Worm (Caenorhabditis elegans) whole organism, L3 larva: ENCODE data around the gene Y43C5A.4.

Experiments used
- aly-2 ChIP-seq: fragments of 150-350 bp; optimal IDR thresholded peaks from 2 replicates; lab custom pipeline; 2014; ENCODE audit warnings: missing biosample characterization, missing genetic modification characterization
- egl-27 ChIP-seq: sonication (generic microtip); optimal IDR thresholded peaks from 4 replicates; lab custom pipeline; 2017; ENCODE audit warnings: missing biosample characterization, missing genetic modification reagents, missing genetic modification characterization
- elt-1 ChIP-seq: fragments of 150-350 bp; optimal IDR thresholded peaks from 2 replicates; lab custom pipeline; 2014; ENCODE audit warnings: missing biosample characterization, missing genetic modification characterization
- elt-3 ChIP-seq, 3 experiments: fragments of 150-350 bp in 1 of 3; sonication (generic microtip) in 2 of 3; optimal IDR thresholded peaks; 2 replicates in 2 of 3; 4 replicates in 1 of 3; lab custom pipeline; 2014 to 2017; ENCODE audit warnings: missing biosample characterization in 3 of 3, missing genetic modification characterization in 3 of 3
- fkh-10 ChIP-seq: sonication (generic microtip); optimal IDR thresholded peaks from 2 replicates; lab custom pipeline; 2017; ENCODE audit warnings: missing biosample characterization, missing genetic modification reagents, missing genetic modification characterization
- nfya-1 ChIP-seq: sonication (generic microtip); optimal IDR thresholded peaks from 2 replicates; lab custom pipeline; 2017; ENCODE audit warnings: missing genetic modification characterization, mild to moderate bottlenecking, missing compliant biosample characterization, antibody characterized with exemption, moderate library complexity; ENCODE audit not compliant: insufficient read depth
- nhr-237 ChIP-seq: fragments of 150-350 bp; optimal IDR thresholded peaks from 2 replicates; lab custom pipeline; 2014; ENCODE audit warnings: missing biosample characterization, missing genetic modification characterization
- nhr-76 ChIP-seq: fragments of 150-350 bp; sonication (generic microtip); optimal IDR thresholded peaks from 5 replicates; lab custom pipeline; 2014; ENCODE audit warnings: missing biosample characterization, missing genetic modification characterization
- pha-4 ChIP-seq: fragments of 150-350 bp; optimal IDR thresholded peaks from 2 replicates; lab custom pipeline; 2014; ENCODE audit warnings: missing biosample characterization, missing genetic modification reagents, missing genetic modification characterization
- pqm-1 ChIP-seq: fragments of 150-350 bp; optimal IDR thresholded peaks from 2 replicates; lab custom pipeline; 2017; ENCODE audit warnings: missing biosample characterization, missing genetic modification characterization, inconsistent platforms
- sea-2 ChIP-seq: fragments of 150-350 bp; sonication (generic microtip); optimal IDR thresholded peaks from 4 replicates; lab custom pipeline; 2014; ENCODE audit warnings: missing biosample characterization, missing genetic modification reagents, missing genetic modification characterization
- skn-1 ChIP-seq: fragments of 150-350 bp; optimal IDR thresholded peaks from 2 replicates; lab custom pipeline; 2014; ENCODE audit warnings: missing biosample characterization, missing genetic modification characterization

ce11 chrIV:10310329-10310728 lies 32.5 kb downstream of the Y43C5A.4 start, which contains the start of gene R09E10.8:
- TF ChIP-seq aly-2 (no peak), elt-1 (tag; lab: Kevin White, UChicago) (no peak), fkh-10 (no peak), pha-4 (no peak), nfya-1 (tag; lab: Kevin White, UChicago) (no peak), egl-27 (no peak), sea-2 (no peak), pqm-1 (tag; lab: Kevin White, UChicago) (no peak), nhr-237 (no peak), nhr-76 (tag; lab: Kevin White, UChicago) (no peak), skn-1 (tag; lab: Kevin White, UChicago) (no peak), elt-3 (tag; optimal IDR thresholded peaks at IDR 0.05; lab: Kevin White, UChicago) (no peak)
